Worm (Caenorhabditis elegans) whole organism, young adult: ENCODE results near the gene JC8.16.

Source experiments
- B0261.1 ChIP-seq: sonication (generic microtip); optimal IDR thresholded peaks from 2 replicates; lab custom pipeline; 2016; ENCODE audit warnings: mild to moderate bottlenecking, missing genetic modification characterization, moderate library complexity, missing compliant biosample characterization
- B0336.3 ChIP-seq: fragments of 200-800 bp; sonication (Bioruptor generic); IDR thresholded peaks from 2 replicates; pipeline ENCODE4 v1.3.6; 2022; ENCODE audit warnings: missing genetic modification characterization, missing compliant biosample characterization
- F33H1.4 ChIP-seq: fragments of 200-800 bp; sonication (Bioruptor generic); IDR thresholded peaks from 2 replicates; pipeline ENCODE4 v1.3.6; 2022; ENCODE audit warnings: missing genetic modification reagents, missing genetic modification characterization, missing compliant biosample characterization
- F49E8.2 ChIP-seq: sonication (generic microtip); optimal IDR thresholded peaks from 3 replicates; lab custom pipeline; 2017; ENCODE audit warnings: missing genetic modification characterization, mild to moderate bottlenecking, missing compliant biosample characterization, antibody characterized with exemption, moderate library complexity; ENCODE audit not compliant: insufficient read depth
- F52B5.7 ChIP-seq: sonication (generic microtip); optimal IDR thresholded peaks from 2 replicates; lab custom pipeline; 2016; ENCODE audit warnings: mild to moderate bottlenecking, missing genetic modification characterization, missing compliant biosample characterization
- T26A5.8 ChIP-seq: sonication (generic microtip); optimal IDR thresholded peaks from 2 replicates; lab custom pipeline; 2016; ENCODE audit warnings: missing genetic modification characterization, missing compliant biosample characterization
- Y53G8AR.9 ChIP-seq: fragments of 200-800 bp; sonication (Bioruptor generic); conservative IDR thresholded peaks from 2 replicates; pipeline ENCODE4 v1.3.6; 2022; ENCODE audit warnings: missing genetic modification reagents, missing genetic modification characterization, missing compliant biosample characterization
- aptf-3 ChIP-seq: fragments of 200-800 bp; sonication (Bioruptor generic); IDR thresholded peaks from 2 replicates; pipeline ENCODE4 v1.3.6; 2022; ENCODE audit warnings: missing genetic modification characterization, missing compliant biosample characterization
- athp-1 ChIP-seq: sonication (generic microtip); optimal IDR thresholded peaks from 2 replicates; lab custom pipeline; 2017; ENCODE audit warnings: mild to moderate bottlenecking, missing genetic modification characterization, missing compliant biosample characterization
- attf-6 ChIP-seq: fragments of 200-800 bp; sonication (Bioruptor generic); IDR thresholded peaks from 2 replicates; pipeline ENCODE4 v1.3.6; 2022; ENCODE audit warnings: missing genetic modification reagents, missing genetic modification characterization, missing compliant biosample characterization
- bed-2 ChIP-seq: fragments of 200-800 bp; sonication (Bioruptor generic); IDR thresholded peaks from 2 replicates; pipeline ENCODE4 v1.3.6; 2022; ENCODE audit warnings: missing genetic modification reagents, missing genetic modification characterization, missing compliant biosample characterization
- cebp-1 ChIP-seq, 2 experiments: fragments of 200-800 bp in 1 of 2; sonication (Bioruptor generic) in 1 of 2; sonication (generic microtip) in 1 of 2; IDR thresholded peaks in 1 of 2; optimal IDR thresholded peaks in 1 of 2; 2 replicates each; pipeline versions ENCODE4 v1.3.6 to Lab custom; 2017 to 2022; ENCODE audit warnings: missing compliant biosample characterization in 2 of 2, missing genetic modification characterization in 2 of 2, mild to moderate bottlenecking in 1 of 2, missing genetic modification reagents in 1 of 2, moderate library complexity in 1 of 2
- cebp-2 ChIP-seq: fragments of 200-800 bp; sonication (Bioruptor generic); IDR thresholded peaks from 2 replicates; pipeline ENCODE4 v1.3.6; 2022; ENCODE audit warnings: missing genetic modification characterization, missing compliant biosample characterization
- dox-1 ChIP-seq: fragments of 200-800 bp; sonication (Bioruptor generic); IDR thresholded peaks from 2 replicates; pipeline ENCODE4 v1.3.6; 2022; ENCODE audit warnings: missing genetic modification reagents, missing genetic modification characterization, missing compliant biosample characterization
- dpl-1 ChIP-seq: fragments of 150-350 bp; optimal IDR thresholded peaks from 2 replicates; lab custom pipeline; 2014; ENCODE audit warnings: missing biosample characterization, missing genetic modification reagents, missing genetic modification characterization
- efl-1 ChIP-seq: fragments of 150-350 bp; optimal IDR thresholded peaks from 2 replicates; lab custom pipeline; 2014; ENCODE audit warnings: missing biosample characterization, missing genetic modification reagents, missing genetic modification characterization
- fkh-3 ChIP-seq: sonication (generic microtip); optimal IDR thresholded peaks from 2 replicates; lab custom pipeline; 2016; ENCODE audit warnings: mild to moderate bottlenecking, missing genetic modification characterization, missing compliant biosample characterization
- let-526 ChIP-seq: fragments of 200-800 bp; sonication (Bioruptor generic); IDR thresholded peaks from 2 replicates; pipeline ENCODE4 v1.3.6; 2022; ENCODE audit warnings: missing genetic modification reagents, missing genetic modification characterization, missing compliant biosample characterization
- lin-35 ChIP-seq, 3 experiments: fragments of 150-350 bp in 2 of 3; sonication (generic microtip) in 1 of 3; optimal IDR thresholded peaks; 2 replicates each; lab custom pipeline; 2014 to 2018; ENCODE audit warnings: missing biosample characterization in 3 of 3, missing genetic modification characterization in 3 of 3, missing genetic modification reagents in 3 of 3
- lin-40 ChIP-seq: sonication (generic microtip); optimal IDR thresholded peaks from 2 replicates; lab custom pipeline; 2016; ENCODE audit warnings: missing genetic modification characterization, mild to moderate bottlenecking, missing compliant biosample characterization, missing genotype, missing genetic modification reagents
- lin-54 ChIP-seq: fragments of 200-800 bp; sonication (Bioruptor generic); optimal IDR thresholded peaks from 2 replicates; lab custom pipeline; 2018; ENCODE audit warnings: mild to moderate bottlenecking, missing genetic modification characterization, missing compliant biosample characterization
- lir-1 ChIP-seq: fragments of 200-800 bp; sonication (Bioruptor generic); conservative IDR thresholded peaks from 2 replicates; pipeline ENCODE4 v1.3.6; 2022; ENCODE audit warnings: missing genetic modification reagents, missing genetic modification characterization, missing compliant biosample characterization
- madf-3 ChIP-seq: fragments of 200-800 bp; sonication (Bioruptor generic); IDR thresholded peaks from 2 replicates; pipeline ENCODE4 v1.3.6; 2022; ENCODE audit warnings: missing genetic modification reagents, missing genetic modification characterization, missing compliant biosample characterization
- madf-6 ChIP-seq: fragments of 200-800 bp; sonication (Bioruptor generic); IDR thresholded peaks from 2 replicates; pipeline ENCODE4 v1.3.6; 2022; ENCODE audit warnings: missing genetic modification reagents, missing genetic modification characterization, missing compliant biosample characterization
- mcd-1 ChIP-seq: fragments of 200-800 bp; sonication (Bioruptor generic); IDR thresholded peaks from 2 replicates; pipeline ENCODE4 v1.3.6; 2022; ENCODE audit warnings: missing genetic modification reagents, missing genetic modification characterization, missing compliant biosample characterization
- mes-4 ChIP-seq: sonication (generic microtip); optimal IDR thresholded peaks from 2 replicates; lab custom pipeline; 2016; ENCODE audit warnings: missing genotype, missing genetic modification characterization, missing compliant biosample characterization
- nfya-2 ChIP-seq: fragments of 200-800 bp; sonication (Bioruptor generic); IDR thresholded peaks from 2 replicates; pipeline ENCODE4 v1.3.6; 2022; ENCODE audit warnings: missing genetic modification reagents, missing genetic modification characterization, missing compliant biosample characterization
- nfyb-1 ChIP-seq: fragments of 200-800 bp; sonication (Bioruptor generic); IDR thresholded peaks from 2 replicates; pipeline ENCODE4 v1.3.6; 2022; ENCODE audit warnings: missing genetic modification reagents, missing genetic modification characterization, missing compliant biosample characterization
- nhr-90 ChIP-seq: sonication (generic microtip); optimal IDR thresholded peaks from 2 replicates; lab custom pipeline; 2016; ENCODE audit warnings: missing genotype, mild to moderate bottlenecking, missing genetic modification characterization, missing compliant biosample characterization
- rec-8 ChIP-seq, 2 experiments: sonication (generic microtip); optimal IDR thresholded peaks; 2 replicates each; lab custom pipeline; 2016; ENCODE audit warnings: mild to moderate bottlenecking in 2 of 2, missing genetic modification characterization in 2 of 2, missing genetic modification reagents in 2 of 2, missing genotype in 2 of 2, missing biosample characterization in 1 of 2, missing compliant biosample characterization in 1 of 2, moderate library complexity in 1 of 2
- repo-1 ChIP-seq: sonication (generic microtip); optimal IDR thresholded peaks from 2 replicates; lab custom pipeline; 2017; ENCODE audit warnings: mild to moderate bottlenecking, missing genetic modification characterization, missing compliant biosample characterization
- snpc-3.4 ChIP-seq: sonication (generic microtip); optimal IDR thresholded peaks from 2 replicates; lab custom pipeline; 2017; ENCODE audit warnings: missing genetic modification characterization, mild to moderate bottlenecking, missing compliant biosample characterization, antibody characterized with exemption, moderate library complexity, missing genotype, missing genetic modification reagents
- snpc-4 ChIP-seq, 5 experiments: fragments of 150-350 bp in 1 of 5; sonication (generic microtip) in 4 of 5; optimal IDR thresholded peaks; 2 replicates each; lab custom pipeline; 2014 to 2018; ENCODE audit warnings: missing genetic modification characterization in 5 of 5, missing biosample characterization in 3 of 5, antibody characterized with exemption in 2 of 5, mild to moderate bottlenecking in 2 of 5, missing compliant biosample characterization in 2 of 5, missing genotype in 2 of 5, moderate library complexity in 2 of 5, missing genetic modification reagents in 1 of 5
- unc-62 ChIP-seq: fragments of 150-350 bp; optimal IDR thresholded peaks from 2 replicates; lab custom pipeline; 2014; ENCODE audit warnings: missing biosample characterization, missing genetic modification reagents, missing genetic modification characterization
- zfh-2 ChIP-seq: fragments of 200-800 bp; sonication (Bioruptor generic); conservative IDR thresholded peaks from 2 replicates; pipeline ENCODE4 v1.3.6; 2022; ENCODE audit warnings: missing genetic modification reagents, missing genetic modification characterization, missing compliant biosample characterization
- zim-3 ChIP-seq: sonication (generic microtip); optimal IDR thresholded peaks from 2 replicates; lab custom pipeline; 2017; ENCODE audit warnings: mild to moderate bottlenecking, missing genetic modification characterization, moderate library complexity, missing compliant biosample characterization
- ztf-22 ChIP-seq: fragments of 200-800 bp; sonication (Bioruptor generic); optimal IDR thresholded peaks from 2 replicates; lab custom pipeline; 2018; ENCODE audit warnings: mild to moderate bottlenecking, missing genetic modification characterization, moderate library complexity, missing compliant biosample characterization
- ztf-25 ChIP-seq: fragments of 200-800 bp; sonication (Bioruptor generic); IDR thresholded peaks from 2 replicates; pipeline ENCODE4 v1.3.6; 2022; ENCODE audit warnings: missing genetic modification reagents, missing genetic modification characterization, missing compliant biosample characterization
- ztf-26 ChIP-seq: sonication (generic microtip); optimal IDR thresholded peaks from 2 replicates; lab custom pipeline; 2017; ENCODE audit warnings: missing genetic modification characterization, missing compliant biosample characterization
- ztf-28 ChIP-seq: fragments of 200-800 bp; sonication (Bioruptor generic); IDR thresholded peaks from 2 replicates; pipeline ENCODE4 v1.3.6; 2022; ENCODE audit warnings: missing genetic modification reagents, missing genetic modification characterization, missing compliant biosample characterization

The JC8.16 gene

ce11 chrIV:13297746-13298145 is 38.8 kb downstream of the JC8.16 start, which contains the start of the genes Y67H2A.2 and micu-1 (continued):
- TF ChIP-seq F33H1.4 (GFP tag; lab: Robert Waterston, UW): peak; percentile 50
- 0 out of 2 replicates have a peak, but pooled peaks have one; percentile 32 for TF ChIP-seq madf-3 (GFP tag; lab: Robert Waterston, UW)
- TF ChIP-seq, all 124 proteins: peak for 24

ce11 chrIV:13299648-13300047 is 40.7 kb downstream of the JC8.16 start:
- TF ChIP-seq unc-62 (GFP tag; lab: Kevin White, UChicago) (no peak), ztf-26 (tag; lab: Kevin White, UChicago) (no peak), mes-4 (no peak), B0261.1 (no peak), B0336.3 (GFP tag; lab: Robert Waterston, UW) (no peak), dpl-1 (GFP tag; lab: Kevin White, UChicago) (no peak), lin-54 (GFP tag; lab: Kevin White, UChicago) (no peak), ztf-28 (GFP tag; lab: Robert Waterston, UW) (no peak), aptf-3 (GFP tag; lab: Robert Waterston, UW) (no peak), let-526 (GFP tag; lab: Robert Waterston, UW) (no peak), nhr-90 (tag; lab: Kevin White, UChicago) (no peak), cebp-1 (GFP tag; IDR thresholded peaks at IDR 0.05; lab: Robert Waterston, UW) (no peak), cebp-1 (tag; optimal IDR thresholded peaks at IDR 0.05; lab: Kevin White, UChicago) (no peak)

- TF ChIP-seq ztf-25 (0 out of 2 replicates have a peak, but pooled peaks have one; percentile 53), cebp-2 (GFP tag; lab: Robert Waterston, UW) (no peak), dox-1 (GFP tag; lab: Robert Waterston, UW) (no peak), aptf-3 (GFP tag; lab: Robert Waterston, UW) (0 out of 2 replicates have a peak, but pooled peaks have one; percentile 16), lin-40 (no peak), mcd-1 (GFP tag; lab: Robert Waterston, UW) (peak; percentile 62), Y53G8AR.9 (GFP tag; lab: Robert Waterston, UW) (0 out of 2 replicates have a peak, but pooled peaks have one; percentile 26), madf-6 (GFP tag; lab: Robert Waterston, UW) (peak; percentile 47), mes-4 (no peak), lir-1 (GFP tag; lab: Robert Waterston, UW) (no peak), athp-1 (no peak), repo-1 (tag; lab: Kevin White, UChicago) (peak; percentile 62), madf-3 (GFP tag; lab: Robert Waterston, UW) (0 out of 2 replicates have a peak, but pooled peaks have one; percentile 72), snpc-3.4 (no peak), ztf-26 (tag; lab: Kevin White, UChicago) (no peak), F52B5.7 (peak; percentile 2), nfyb-1 (0 out of 2 replicates have a peak, but pooled peaks have one; percentile 31), zfh-2 (GFP tag; lab: Robert Waterston, UW) (peak; percentile 66; the same call in 1 of the 2 replicates), rec-8 (tag; optimal IDR thresholded peaks at IDR 0.05; lab: Kevin White, UChicago) (peak in 1 of 2 experiments; percentile 42), fkh-3 (tag; lab: Kevin White, UChicago) (peak; percentile 35), ztf-22 (GFP tag; lab: Kevin White, UChicago) (no peak), F49E8.2 (tag; lab: Kevin White, UChicago) (peak; percentile 34), lin-35 (GFP tag; optimal IDR thresholded peaks at IDR 0.05; lab: Kevin White, UChicago) (no peak), snpc-4 (GFP tag; optimal IDR thresholded peaks at IDR 0.05; lab: Kevin White, UChicago) (no peak), snpc-4 (tag; optimal IDR thresholded peaks at IDR 0.05; lab: Kevin White, UChicago) (peak in 1 of 4 experiments; percentile 45), zim-3 (tag; lab: Kevin White, UChicago) (peak; percentile 51), attf-6 (GFP tag; lab: Robert Waterston, UW) (0 out of 2 replicates have a peak, but pooled peaks have one; percentile 38), efl-1 (GFP tag; lab: Kevin White, UChicago) (no peak), nfya-2 (GFP tag; lab: Robert Waterston, UW) (0 out of 2 replicates have a peak, but pooled peaks have one; percentile 60), T26A5.8 (tag; lab: Kevin White, UChicago) (no peak), bed-2 (no peak)
Measured at ce11 chrIV:13300109-13300508, 41.1 kb downstream of the JC8.16 start, which contains the start of gene kdp-1. TSS of gene kdp-1 (plus strand) at chrIV:13300188.
